Fruit fly (Drosophila melanogaster): ENCODE data around the gene CG1105.

The CG1105 gene

DNA sequence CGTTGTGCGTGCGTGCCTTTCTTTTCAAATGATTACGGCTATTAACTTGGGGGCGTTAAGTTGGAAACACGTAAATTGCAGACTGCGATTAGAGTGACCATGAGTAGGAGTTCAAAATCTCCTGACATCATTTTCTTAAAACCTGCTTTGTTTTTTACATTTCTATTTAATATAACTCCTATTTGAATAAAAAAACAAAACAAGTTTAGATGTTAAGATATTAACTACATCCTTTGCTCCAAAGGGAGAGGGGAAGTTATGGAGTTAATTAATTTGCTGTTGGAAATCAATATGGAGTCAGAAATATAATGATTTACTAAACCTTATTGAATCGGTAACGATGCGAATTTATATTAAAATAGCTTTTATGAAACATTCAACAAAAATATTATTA is 19.0 kb upstream of the CG1105 start, which contains the start of gene Tailor:
TSS of gene Tailor (minus strand) at position 101 of the 394 bp plus-strand sequence.
- TF ChIP-seq CG18764 (GFP tag; optimal IDR thresholded peaks at IDR 0.05) (no peak), Nf-YC (tag; optimal IDR thresholded peaks at IDR 0.05) (no peak), Hmx (GFP tag; optimal IDR thresholded peaks at IDR 0.05) (peak; percentile 1), tup (GFP tag; optimal IDR thresholded peaks at IDR 0.05) (no peak)

DNA sequence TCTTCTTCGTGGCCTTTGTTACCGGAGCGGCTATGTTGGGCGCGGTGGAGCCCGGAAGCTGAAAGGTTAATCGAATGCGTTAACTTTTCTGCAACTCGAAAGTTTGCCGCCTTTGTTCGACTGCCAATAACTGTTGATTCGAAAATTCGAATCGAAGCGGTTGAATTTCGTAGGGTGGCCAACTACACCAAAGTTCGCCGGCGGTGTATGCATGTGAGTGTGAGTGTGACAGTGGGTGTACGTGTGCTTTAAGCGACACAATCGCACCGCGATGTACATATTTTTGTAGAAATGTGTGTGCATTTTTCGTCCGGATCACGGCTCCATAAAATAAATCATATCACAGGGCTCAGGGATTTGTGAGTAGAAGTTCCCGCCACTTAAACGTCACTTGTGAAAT is 18.5 kb upstream of the CG1105 start:
- TF ChIP-seq ranshi (GFP tag; IDR thresholded peaks at IDR 0.05) (peak; percentile 39; the same call in 1 of the 2 replicates), sob (GFP tag; IDR thresholded peaks at IDR 0.05) (0 out of 2 replicates have a peak, but pooled peaks have one; percentile 22), row (GFP tag; IDR thresholded peaks at IDR 0.05) (0 out of 3 replicates have a peak, but pooled peaks have one; percentile 27), CG4707 (GFP tag; optimal IDR thresholded peaks at IDR 0.05) (peak; percentile 28), YL-1 (GFP tag; optimal IDR thresholded peaks at IDR 0.05) (peak; percentile 4), Myb (GFP tag; optimal IDR thresholded peaks at IDR 0.05) (peak; percentile 80), scrt (GFP tag; optimal IDR thresholded peaks at IDR 0.05) (peak; percentile 21), Hr78 (GFP tag; optimal IDR thresholded peaks at IDR 0.05) (no peak), sug (tag; optimal IDR thresholded peaks at IDR 0.05) (peak; percentile 10), slbo (GFP tag; IDR thresholded peaks at IDR 0.05) (0 out of 2 replicates have a peak, but pooled peaks have one; percentile 15), CG17385 (GFP tag; optimal IDR thresholded peaks at IDR 0.05) (no peak), Opbp (GFP tag; IDR thresholded peaks at IDR 0.05; ENCODE audit: partially characterized antibody) (0 out of 3 replicates have a peak, but pooled peaks have one; percentile 3), cato (GFP tag; optimal IDR thresholded peaks at IDR 0.05; ENCODE audit: borderline replicate concordance) (no peak), Dp (GFP tag; optimal IDR thresholded peaks at IDR 0.05) (peak; percentile 78), CG17612 (GFP tag; IDR thresholded peaks at IDR 0.05) (no peak), HmgZ (tag; optimal IDR thresholded peaks at IDR 0.05) (peak; percentile 1), ash1 (GFP tag; optimal IDR thresholded peaks at IDR 0.05) (no peak), fd96Cb (tag; optimal IDR thresholded peaks at IDR 0.05) (no peak), CG1529 (GFP tag; optimal IDR thresholded peaks at IDR 0.05) (no peak), CG7839 (tag; optimal IDR thresholded peaks at IDR 0.05) (no peak), E2f1 (GFP tag; IDR thresholded peaks at IDR 0.05) (no peak), CG7963 (GFP tag; IDR thresholded peaks at IDR 0.05; ENCODE audit: partially characterized antibody) (no peak), nom (GFP tag; optimal IDR thresholded peaks at IDR 0.05) (peak; percentile 34), Camta (GFP tag; optimal IDR thresholded peaks at IDR 0.05) (no peak), mirr (GFP tag; optimal IDR thresholded peaks at IDR 0.05) (peak; percentile 4), cg (GFP tag; optimal IDR thresholded peaks at IDR 0.05) (peak; percentile 84), Rfx (GFP tag; IDR thresholded peaks at IDR 0.05) (0 out of 2 replicates have a peak, but pooled peaks have one; percentile 33), CG13287 (GFP tag; IDR thresholded peaks at IDR 0.05; ENCODE audit: partially characterized antibody) (peak; percentile 22; the same call in 1 of the 2 replicates), E2f2 (GFP tag; IDR thresholded peaks at IDR 0.05) (peak; percentile 84), Tbp (GFP tag; optimal IDR thresholded peaks at IDR 0.05) (no peak), ara (GFP tag; IDR thresholded peaks at IDR 0.05) (0 out of 2 replicates have a peak, but pooled peaks have one; percentile 14), CG3847 (GFP tag; IDR thresholded peaks at IDR 0.05) (0 out of 2 replicates have a peak, but pooled peaks have one; percentile 35), CG32767 (GFP tag; IDR thresholded peaks at IDR 0.05) (peak; percentile 41; the same call in 1 of the 2 replicates), sr (GFP tag; IDR thresholded peaks at IDR 0.05) (peak; percentile 74), CG3995 (GFP tag; optimal IDR thresholded peaks at IDR 0.05) (peak; percentile 67), CG31441 (GFP tag; IDR thresholded peaks at IDR 0.05) (no peak), CG30431 (GFP tag; optimal IDR thresholded peaks at IDR 0.05) (no peak), CG12659 (GFP tag; optimal IDR thresholded peaks at IDR 0.05) (peak; percentile 8), corto (GFP tag; optimal IDR thresholded peaks at IDR 0.05) (no peak), pzg (GFP tag; optimal IDR thresholded peaks at IDR 0.05) (peak; percentile 39), CG4617 (GFP tag; optimal IDR thresholded peaks at IDR 0.05; ENCODE audit: borderline replicate concordance) (peak; percentile 24), CrebB (tag; optimal IDR thresholded peaks at IDR 0.05) (peak; percentile 0), zfh1 (GFP tag; IDR thresholded peaks at IDR 0.05) (peak; percentile 5; the same call in 1 of the 3 replicates)
